Worm (Caenorhabditis elegans) whole organism, early embryonic: Measurements from ENCODE around the gene cutl-29.
A peak's percentile ranks its signal among the peaks of the same experiment; 100 is the strongest.

Source experiments
- B0310.2 ChIP-seq: sonication (generic microtip); optimal IDR thresholded peaks from 2 replicates; lab custom pipeline; 2016; ENCODE audit warnings: mild to moderate bottlenecking, missing genetic modification characterization, missing compliant biosample characterization
- F13C5.2 ChIP-seq: sonication (generic microtip); optimal IDR thresholded peaks from 2 replicates; lab custom pipeline; 2017; ENCODE audit warnings: mild to moderate bottlenecking, missing genetic modification characterization, inconsistent platforms, missing compliant biosample characterization
- aly-1 ChIP-seq: sonication (generic microtip); optimal IDR thresholded peaks from 2 replicates; lab custom pipeline; 2016; ENCODE audit warnings: missing genetic modification characterization, missing compliant biosample characterization
- ama-1 ChIP-seq: fragments of 150-350 bp; optimal IDR thresholded peaks from 2 replicates; lab custom pipeline; 2014
- ceh-13 ChIP-seq: fragments of 200-800 bp; sonication (Bioruptor generic); optimal IDR thresholded peaks from 2 replicates; lab custom pipeline; 2018; ENCODE audit warnings: mild to moderate bottlenecking, missing genetic modification characterization, missing compliant biosample characterization
- ceh-36 ChIP-seq: sonication (generic microtip); optimal IDR thresholded peaks from 2 replicates; lab custom pipeline; 2016; ENCODE audit warnings: missing genetic modification characterization, inconsistent platforms, missing compliant biosample characterization
- ets-7 ChIP-seq: sonication (generic microtip); optimal IDR thresholded peaks from 2 replicates; lab custom pipeline; 2016; ENCODE audit warnings: missing genotype, missing genetic modification characterization, missing compliant biosample characterization
- flt-1 ChIP-seq: fragments of 200-800 bp; sonication (Bioruptor generic); IDR thresholded peaks from 2 replicates; pipeline ENCODE4 v1.3.6; 2022; ENCODE audit warnings: missing genetic modification characterization, missing compliant biosample characterization
- hmbx-1 ChIP-seq: sonication (generic microtip); optimal IDR thresholded peaks from 2 replicates; lab custom pipeline; 2016; ENCODE audit warnings: mild to moderate bottlenecking, missing genetic modification characterization, missing compliant biosample characterization
- hmg-4 ChIP-seq: fragments of 200-800 bp; sonication (Bioruptor generic); optimal IDR thresholded peaks from 2 replicates; lab custom pipeline; 2018; ENCODE audit warnings: mild to moderate bottlenecking, missing genetic modification characterization, missing compliant biosample characterization
- hnd-1 ChIP-seq: sonication (generic microtip); optimal IDR thresholded peaks from 2 replicates; lab custom pipeline; 2016; ENCODE audit warnings: missing genetic modification characterization, missing compliant biosample characterization
- pes-1 ChIP-seq: fragments of 200-800 bp; sonication (Bioruptor generic); IDR thresholded peaks from 2 replicates; pipeline ENCODE4 v1.3.6; 2022; ENCODE audit warnings: missing genetic modification reagents, missing genetic modification characterization, missing compliant biosample characterization
- scrt-1 ChIP-seq: fragments of 200-800 bp; sonication (Bioruptor generic); IDR thresholded peaks from 2 replicates; pipeline ENCODE4 v1.3.6; 2022; ENCODE audit warnings: missing genetic modification characterization, missing compliant biosample characterization
- sea-1 ChIP-seq: fragments of 200-800 bp; sonication (Bioruptor generic); conservative IDR thresholded peaks from 2 replicates; pipeline ENCODE4 v1.3.6; 2022; ENCODE audit warnings: missing genetic modification characterization, missing compliant biosample characterization
- tbx-11 ChIP-seq: fragments of 200-800 bp; sonication (Bioruptor generic); IDR thresholded peaks from 2 replicates; pipeline ENCODE4 v1.3.6; 2022; ENCODE audit warnings: missing genetic modification characterization, missing compliant biosample characterization
- tbx-37 ChIP-seq: fragments of 200-800 bp; sonication (Bioruptor generic); conservative IDR thresholded peaks from 2 replicates; pipeline ENCODE4 v1.3.6; 2022; ENCODE audit warnings: missing genetic modification reagents, missing genetic modification characterization, missing compliant biosample characterization
- tra-4 ChIP-seq: sonication (generic microtip); optimal IDR thresholded peaks from 2 replicates; lab custom pipeline; 2017; ENCODE audit warnings: missing genetic modification characterization, missing compliant biosample characterization

The cutl-29 gene

DNA sequence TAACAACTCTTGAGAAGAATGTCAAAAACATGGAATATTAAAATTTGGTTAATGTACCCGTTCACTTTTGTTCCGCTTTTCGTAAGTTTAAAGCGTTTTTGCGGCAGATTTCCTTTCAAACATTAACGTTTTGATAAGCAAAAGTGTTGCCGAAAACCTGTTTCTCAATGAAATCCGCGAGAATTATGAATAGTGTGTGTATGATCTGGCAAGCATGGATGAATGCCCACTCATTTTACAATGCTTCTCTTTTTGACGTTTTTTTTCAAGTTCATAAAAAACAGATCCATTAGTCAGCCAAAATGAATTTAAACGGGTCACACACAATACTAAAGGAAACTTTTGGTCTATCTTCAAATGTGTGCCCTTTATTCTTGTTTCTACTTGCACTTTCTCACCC is 13.2 kb upstream of the cutl-29 start:
- no peak for TF ChIP-seq ceh-36 (tag; lab: Kevin White, UChicago)
- TF ChIP-seq B0310.2 (tag; lab: Kevin White, UChicago), result no peak
- TF ChIP-seq pes-1 (GFP tag; lab: Robert Waterston, UW), result no peak
- TF ChIP-seq ceh-13 (GFP tag; lab: Kevin White, UChicago), result no peak
- no peak for TF ChIP-seq tbx-11 (GFP tag; lab: Robert Waterston, UW)
- no peak for TF ChIP-seq hmg-4 (GFP tag; lab: Kevin White, UChicago)
- no peak for TF ChIP-seq tbx-37 (GFP tag; lab: Robert Waterston, UW)
- TF ChIP-seq tra-4 (tag; lab: Kevin White, UChicago), result no peak
- no peak for TF ChIP-seq hnd-1
- no peak for TF ChIP-seq aly-1
- no peak for TF ChIP-seq ets-7 (tag; lab: Kevin White, UChicago)

DNA sequence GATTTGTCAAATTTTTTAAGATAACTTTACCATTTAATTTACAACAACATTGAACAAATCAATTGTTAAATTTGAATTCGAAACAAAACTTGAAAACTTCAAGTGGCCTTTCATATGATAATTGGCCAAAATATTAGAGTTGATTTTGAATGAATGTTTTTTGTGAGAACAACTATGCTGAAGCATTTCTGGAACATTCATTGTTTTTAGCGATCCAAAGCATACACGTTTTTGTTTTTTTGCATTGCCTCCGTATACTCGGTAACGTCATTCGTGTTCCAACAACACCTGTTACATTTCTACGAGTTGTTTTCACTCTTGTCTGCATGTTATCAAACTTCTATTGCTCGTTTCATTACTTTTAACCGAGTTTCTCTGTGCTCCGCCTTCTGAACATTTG is 6.2 kb upstream of the cutl-29 start:
- no peak for TF ChIP-seq tra-4 (tag; lab: Kevin White, UChicago)
- no peak for TF ChIP-seq aly-1
- no peak for TF ChIP-seq hmbx-1
- TF ChIP-seq tbx-37 (GFP tag; lab: Robert Waterston, UW), result no peak
- TF ChIP-seq sea-1 (GFP tag; lab: Robert Waterston, UW), result no peak
- TF ChIP-seq ama-1 (lab: Kevin White, UChicago), result no peak
- TF ChIP-seq B0310.2 (tag; lab: Kevin White, UChicago), result no peak
- TF ChIP-seq hmg-4 (GFP tag; lab: Kevin White, UChicago), result no peak
- no peak for TF ChIP-seq pes-1 (GFP tag; lab: Robert Waterston, UW)
- TF ChIP-seq hnd-1, result no peak
- no peak for TF ChIP-seq ets-7 (tag; lab: Kevin White, UChicago)
- no peak for TF ChIP-seq flt-1 (GFP tag; lab: Robert Waterston, UW)
- no peak for TF ChIP-seq scrt-1 (GFP tag; lab: Robert Waterston, UW)

DNA sequence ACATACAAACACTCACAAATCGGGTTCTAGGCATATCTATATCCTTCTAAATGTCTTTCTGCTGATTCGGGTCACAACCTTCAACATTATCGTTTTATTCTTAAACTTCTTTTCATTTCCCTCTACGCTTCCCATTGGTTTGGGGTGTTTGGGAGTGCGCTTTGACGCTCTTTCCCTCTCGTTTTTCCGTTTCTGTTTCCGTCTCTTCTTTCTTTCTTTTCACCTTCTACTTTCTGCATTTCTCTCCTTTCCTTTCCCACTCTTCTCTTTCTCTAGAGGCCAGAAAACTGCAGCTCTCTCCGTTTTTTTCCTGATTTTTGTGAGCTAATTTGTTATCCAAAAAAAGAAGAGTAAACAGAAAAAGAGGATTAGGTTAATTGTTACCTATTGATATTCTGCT is 5.5 kb upstream of the cutl-29 start:
- no peak for TF ChIP-seq tra-4 (tag; lab: Kevin White, UChicago)
- TF ChIP-seq flt-1 (GFP tag; lab: Robert Waterston, UW), result no peak
- no peak for TF ChIP-seq pes-1 (GFP tag; lab: Robert Waterston, UW)
- TF ChIP-seq B0310.2 (tag; lab: Kevin White, UChicago), result no peak
- no peak for TF ChIP-seq sea-1 (GFP tag; lab: Robert Waterston, UW)
- TF ChIP-seq tbx-11 (GFP tag; lab: Robert Waterston, UW), result no peak
- TF ChIP-seq hnd-1, result no peak
- no peak for TF ChIP-seq ama-1 (lab: Kevin White, UChicago)
- TF ChIP-seq ets-7 (tag; lab: Kevin White, UChicago), result no peak
- TF ChIP-seq aly-1, result no peak

DNA sequence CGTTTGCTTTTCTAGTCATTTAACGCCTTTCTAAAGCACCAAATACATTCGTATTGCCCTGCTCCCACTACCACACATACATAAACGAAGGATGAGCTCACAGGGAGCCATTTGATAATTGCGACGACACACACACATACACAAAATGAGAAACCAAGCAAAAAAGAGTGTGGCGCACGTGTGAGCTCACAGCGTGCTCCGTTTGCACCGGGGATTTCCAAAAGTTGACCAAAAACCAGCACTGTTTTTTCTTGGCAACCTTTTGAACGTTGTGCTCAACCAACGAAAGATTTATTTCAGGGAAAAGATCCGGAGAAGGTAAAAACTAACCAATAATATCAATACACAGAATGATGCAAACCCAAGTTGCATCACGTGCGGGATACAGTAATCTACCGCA is 4.0 kb upstream of the cutl-29 start, which contains the start of gene ksr-1:
Gene ksr-1, plus strand, starts transcription at position 301 of the 400 bp plus-strand sequence.
- TF ChIP-seq F13C5.2 (tag; lab: Kevin White, UChicago) (no peak), scrt-1 (GFP tag; lab: Robert Waterston, UW) (no peak), ets-7 (tag; lab: Kevin White, UChicago) (no peak), B0310.2 (tag; lab: Kevin White, UChicago) (no peak), flt-1 (GFP tag; lab: Robert Waterston, UW) (no peak), sea-1 (GFP tag; lab: Robert Waterston, UW) (no peak), pes-1 (GFP tag; lab: Robert Waterston, UW) (no peak), tbx-11 (GFP tag; lab: Robert Waterston, UW) (no peak), ceh-13 (GFP tag; lab: Kevin White, UChicago) (no peak), ceh-36 (tag; lab: Kevin White, UChicago) (no peak), hmbx-1 (no peak), tbx-37 (GFP tag; lab: Robert Waterston, UW) (no peak), ama-1 (lab: Kevin White, UChicago) (no peak), aly-1 (no peak), hnd-1 (no peak), hmg-4 (GFP tag; lab: Kevin White, UChicago) (no peak)

DNA sequence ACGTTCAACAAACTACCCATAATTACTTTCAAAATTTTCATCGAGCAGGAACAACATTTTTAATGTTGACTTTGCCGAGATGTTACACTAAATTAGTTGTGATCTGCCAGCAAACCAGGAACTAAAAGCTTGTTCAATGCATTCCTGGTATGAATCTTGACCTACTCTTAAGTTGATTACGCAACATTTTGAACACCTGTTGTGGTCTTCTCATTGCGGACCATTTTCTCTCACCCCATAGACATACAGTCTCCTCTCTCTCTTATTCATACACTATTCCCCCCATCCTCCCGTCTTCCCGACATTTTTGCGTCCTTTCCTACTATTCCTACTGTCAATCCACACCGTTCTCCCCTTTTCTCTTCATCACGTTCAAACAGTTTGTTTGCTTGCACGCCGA is 2.7 kb upstream of the cutl-29 start:
- TF ChIP-seq F13C5.2 (tag; lab: Kevin White, UChicago) (no peak), hnd-1 (no peak), hmbx-1 (no peak), aly-1 (peak; percentile 5)

DNA sequence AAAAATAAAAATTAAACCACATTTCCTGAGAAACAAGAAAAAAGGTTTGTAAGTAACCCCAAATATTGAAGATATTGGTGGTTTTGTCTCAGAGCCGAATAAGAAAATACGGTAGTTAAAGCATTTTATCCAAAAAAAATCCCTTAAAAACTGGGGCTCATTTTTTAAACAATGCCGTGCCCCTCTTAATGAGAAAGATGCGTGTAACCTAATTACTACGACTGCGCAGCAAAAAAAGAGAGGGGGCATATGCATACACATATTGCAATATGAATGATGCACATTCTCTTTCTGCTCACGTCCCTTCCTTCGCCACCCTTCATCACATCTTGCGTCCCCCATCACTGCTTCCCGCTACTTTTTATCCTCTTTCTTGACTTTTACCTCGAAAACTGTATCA is 2.7 kb downstream of the cutl-29 start:
- TF ChIP-seq flt-1 (GFP tag; lab: Robert Waterston, UW) (no peak), ceh-13 (GFP tag; lab: Kevin White, UChicago) (no peak), scrt-1 (GFP tag; lab: Robert Waterston, UW) (no peak), hnd-1 (no peak), hmbx-1 (no peak)

DNA sequence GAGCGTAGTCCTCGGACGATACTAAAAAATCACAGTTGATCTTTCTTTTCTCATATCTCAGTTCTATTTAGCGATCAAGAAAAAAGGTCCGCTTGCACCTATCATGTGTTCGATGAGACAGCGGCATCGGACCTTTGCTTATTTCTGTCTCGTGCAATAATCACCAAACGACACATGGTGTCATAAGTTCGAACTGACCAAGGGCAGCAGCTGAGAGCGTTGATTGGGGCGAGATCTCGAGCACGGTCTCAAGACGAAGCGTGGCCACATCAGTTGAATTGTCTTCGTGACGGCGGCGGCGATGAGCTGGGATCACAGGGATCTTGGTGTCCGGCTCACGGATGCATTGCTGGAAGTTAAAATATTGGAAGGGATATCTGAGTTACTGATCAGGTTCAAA is 8.1 kb downstream of the cutl-29 start:
- TF ChIP-seq B0310.2 (tag; lab: Kevin White, UChicago), result no peak
- TF ChIP-seq ets-7 (tag; lab: Kevin White, UChicago), result no peak
- no peak for TF ChIP-seq ceh-36 (tag; lab: Kevin White, UChicago)
- TF ChIP-seq pes-1 (GFP tag; lab: Robert Waterston, UW), result no peak
- TF ChIP-seq flt-1 (GFP tag; lab: Robert Waterston, UW), result no peak
- TF ChIP-seq hnd-1, result no peak
- no peak for TF ChIP-seq tbx-11 (GFP tag; lab: Robert Waterston, UW)
- TF ChIP-seq hmbx-1, result no peak
- TF ChIP-seq tra-4 (tag; lab: Kevin White, UChicago), result no peak
- TF ChIP-seq F13C5.2 (tag; lab: Kevin White, UChicago), result no peak
- no peak for TF ChIP-seq aly-1
- TF ChIP-seq sea-1 (GFP tag; lab: Robert Waterston, UW), result no peak
- no peak for TF ChIP-seq ama-1 (lab: Kevin White, UChicago)
- no peak for TF ChIP-seq scrt-1 (GFP tag; lab: Robert Waterston, UW)
- no peak for TF ChIP-seq ceh-13 (GFP tag; lab: Kevin White, UChicago)
- no peak for TF ChIP-seq hmg-4 (GFP tag; lab: Kevin White, UChicago)
- no peak for TF ChIP-seq tbx-37 (GFP tag; lab: Robert Waterston, UW)
